Fruit fly (Drosophila melanogaster): ENCODE measurements around the gene CG43897.

- TF ChIP-seq Hr83 (GFP tag; optimal IDR thresholded peaks at IDR 0.05; ENCODE audit: poor library complexity, severe bottlenecking) = no peak
- TF ChIP-seq psq (GFP tag; optimal IDR thresholded peaks at IDR 0.05) = no peak
- no peak for TF ChIP-seq Dif (GFP tag; optimal IDR thresholded peaks at IDR 0.05; ENCODE audit: partially characterized antibody)
- TF ChIP-seq jim (GFP tag; optimal IDR thresholded peaks at IDR 0.05) = no peak
- TF ChIP-seq OdsH (GFP tag; optimal IDR thresholded peaks at IDR 0.05) = no peak
- TF ChIP-seq Rel (GFP tag; optimal IDR thresholded peaks at IDR 0.05) = no peak
- TF ChIP-seq Rel (tag; optimal IDR thresholded peaks at IDR 0.05) = no peak
- no peak for TF ChIP-seq usp (GFP tag; optimal IDR thresholded peaks at IDR 0.05)
- TF ChIP-seq Abd-B (GFP tag; optimal IDR thresholded peaks at IDR 0.05) = no peak
- no peak for TF ChIP-seq dl (GFP tag; optimal IDR thresholded peaks at IDR 0.05; ENCODE audit: insufficient read depth in 1 of 2, partially characterized antibody in 2 of 2)
Observed at dm6 chr3L:9814621-9815020, 974 bp downstream of the CG43897 start.
